Fruit fly (Drosophila melanogaster): ENCODE data around the gene Prp6.

Prp6 gene

DNA sequence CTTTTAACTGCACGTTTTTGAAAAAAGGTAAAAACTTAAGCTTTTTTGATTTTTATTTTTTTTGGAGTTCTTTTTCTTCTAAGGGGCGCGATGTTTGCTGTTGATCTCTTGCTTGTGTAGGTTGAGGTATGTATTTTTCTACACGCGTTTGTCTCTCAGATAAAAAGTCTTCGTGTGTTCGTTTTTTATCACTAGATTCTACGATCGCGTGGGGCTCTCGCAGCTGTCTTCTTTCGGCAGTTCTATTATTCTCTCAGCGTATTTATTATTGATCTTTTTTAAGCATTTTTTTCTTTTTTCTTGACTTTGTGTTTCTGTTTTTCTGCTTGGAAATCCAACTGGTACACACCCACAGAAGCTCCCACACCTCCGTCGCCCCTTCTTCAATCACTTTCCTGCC lies 10.1 kb upstream of the Prp6 start:
- TF ChIP-seq CG8119 (GFP tag; IDR thresholded peaks at IDR 0.05) (peak; percentile 24; the same call in 1 of the 3 replicates), fkh (GFP tag; optimal IDR thresholded peaks at IDR 0.05) (peak; percentile 24), spab (GFP tag; optimal IDR thresholded peaks at IDR 0.05) (peak; percentile 25), eg (GFP tag; IDR thresholded peaks at IDR 0.05) (peak; percentile 59; the same call in 1 of the 3 replicates), CG32006 (GFP tag; optimal IDR thresholded peaks at IDR 0.05) (no peak), CG16779 (tag; optimal IDR thresholded peaks at IDR 0.05) (no peak), CG15336 (GFP tag; IDR thresholded peaks at IDR 0.05) (peak; percentile 44; the same call in 1 of the 2 replicates), CG6276 (GFP tag; optimal IDR thresholded peaks at IDR 0.05) (peak; percentile 67), CG6163 (GFP tag; IDR thresholded peaks at IDR 0.05) (peak; percentile 79; the same call in 1 of the 3 replicates), svp (GFP tag) (no peak)

DNA sequence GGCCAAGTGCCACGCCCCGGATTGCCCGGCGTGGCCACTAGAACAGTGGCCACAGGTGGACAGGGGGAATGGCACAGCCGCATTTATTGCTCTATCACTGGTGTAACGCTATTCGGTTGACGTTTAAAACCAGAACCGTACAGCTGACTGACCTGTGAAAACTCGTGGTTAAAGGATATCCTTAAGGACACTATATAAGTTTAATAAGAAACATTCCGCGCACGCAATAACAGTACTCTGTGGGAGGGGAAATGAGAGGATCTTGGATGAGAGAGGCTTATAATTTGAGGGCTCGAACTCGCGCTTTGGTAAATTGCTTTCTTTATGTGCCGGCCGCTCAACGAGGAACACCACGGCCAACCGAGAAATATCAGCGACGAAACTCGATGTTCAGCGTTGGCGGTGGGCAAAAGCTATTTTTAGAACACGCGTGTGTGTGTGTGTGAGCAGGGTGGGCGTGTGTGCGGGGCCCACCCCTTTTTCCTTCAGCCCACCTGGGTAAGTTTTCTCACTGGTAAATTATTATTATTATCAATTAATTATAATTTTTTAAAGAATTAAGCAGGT lies 8.8 kb upstream of the Prp6 start:
- TF ChIP-seq eg (GFP tag; IDR thresholded peaks at IDR 0.05) (no peak), CG10669 (GFP tag; optimal IDR thresholded peaks at IDR 0.05) (no peak), CG6854 (GFP tag; optimal IDR thresholded peaks at IDR 0.05) (peak; percentile 15), ss (GFP tag; optimal IDR thresholded peaks at IDR 0.05) (peak; percentile 40 to 56), vri (GFP tag; optimal IDR thresholded peaks at IDR 0.05) (peak; percentile 27), Eip93F (GFP tag; optimal IDR thresholded peaks at IDR 0.05) (no peak), lz (GFP tag; optimal IDR thresholded peaks at IDR 0.05) (no peak), CG8632 (GFP tag; optimal IDR thresholded peaks at IDR 0.05) (no peak), CG6808 (GFP tag; optimal IDR thresholded peaks at IDR 0.05) (peak; percentile 10), Smox (GFP tag; optimal IDR thresholded peaks at IDR 0.05) (no peak), CG11762 (GFP tag; optimal IDR thresholded peaks at IDR 0.05; ENCODE audit: insufficient read depth) (no peak), Hr38 (GFP tag; optimal IDR thresholded peaks at IDR 0.05) (no peak), svp (GFP tag) (peak; percentile 88), CG4318 (GFP tag; optimal IDR thresholded peaks at IDR 0.05) (no peak), Gug (GFP tag; IDR thresholded peaks at IDR 0.05) (no peak), Sox102F (GFP tag; optimal IDR thresholded peaks at IDR 0.05) (no peak), Hr39 (GFP tag; optimal IDR thresholded peaks at IDR 0.05) (no peak), dac (GFP tag; optimal IDR thresholded peaks at IDR 0.05) (no peak), CG1621 (tag; optimal IDR thresholded peaks at IDR 0.05) (peak; percentile 47), Sox15 (GFP tag; optimal IDR thresholded peaks at IDR 0.05) (no peak), CG16779 (tag; optimal IDR thresholded peaks at IDR 0.05) (no peak)

DNA sequence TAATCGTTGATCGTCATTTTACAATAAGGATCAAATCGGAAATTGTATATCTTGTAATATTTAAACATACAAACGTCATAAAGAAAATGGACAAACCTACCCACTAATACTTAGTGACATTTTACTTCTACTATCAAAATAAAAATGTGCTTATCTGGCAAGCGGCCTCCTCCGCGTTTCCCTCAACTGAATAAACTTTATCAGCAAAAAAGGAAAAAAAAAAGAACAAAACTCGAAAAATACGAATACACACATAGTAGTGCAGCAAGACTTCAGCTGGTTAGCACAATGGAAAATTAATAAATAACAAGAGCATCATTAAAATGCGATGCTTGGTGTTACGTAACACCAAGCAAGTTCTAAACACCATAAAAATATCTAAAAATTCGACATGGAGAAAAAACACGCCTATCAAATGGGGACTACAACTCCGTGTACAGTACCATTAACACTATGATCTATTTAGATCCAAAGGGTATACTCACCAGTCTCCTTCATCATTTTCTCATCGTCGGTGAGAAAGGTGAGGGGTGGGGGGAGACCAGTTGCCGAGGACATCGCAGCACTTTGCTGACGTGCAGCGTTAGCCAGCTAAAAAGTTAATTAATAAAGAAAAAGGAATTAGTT lies 7.6 kb upstream of the Prp6 start:
- TF ChIP-seq vri (GFP tag; optimal IDR thresholded peaks at IDR 0.05) (peak; percentile 77), CG16779 (tag; optimal IDR thresholded peaks at IDR 0.05) (no peak)

DNA sequence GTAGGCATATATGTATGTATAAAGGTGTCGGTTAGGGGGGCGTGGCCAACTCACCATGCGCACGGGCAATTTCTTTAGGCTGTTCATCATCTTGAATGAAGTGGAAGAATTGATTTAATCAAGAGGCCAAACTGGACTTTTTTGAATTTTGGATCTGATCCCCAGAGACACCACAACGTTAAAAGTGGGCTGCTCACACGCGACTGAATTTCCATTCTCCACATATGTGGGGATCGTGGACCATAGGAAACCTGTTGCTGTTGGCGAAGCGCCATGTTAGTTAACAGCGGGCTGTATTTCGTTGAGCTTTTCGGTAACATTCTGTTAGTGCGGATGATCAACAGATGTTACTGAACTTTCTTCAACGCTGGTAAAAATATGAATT lies 7.1 kb upstream of the Prp6 start, which contains the start of gene CG3902:
Gene CG3902 (minus strand): TSS at position 208 of the 385 bp plus-strand sequence.
- TF ChIP-seq CG10631 (GFP tag; optimal IDR thresholded peaks at IDR 0.05) (no peak), net (GFP tag; optimal IDR thresholded peaks at IDR 0.05) (peak; percentile 22), eg (GFP tag; IDR thresholded peaks at IDR 0.05) (peak; percentile 59; the same call in 1 of the 3 replicates), esn (GFP tag; optimal IDR thresholded peaks at IDR 0.05) (peak; percentile 26), CG9139 (GFP tag; optimal IDR thresholded peaks at IDR 0.05) (peak; percentile 28), CG31627 (GFP tag; optimal IDR thresholded peaks at IDR 0.05) (no peak), Ets21C (GFP tag; optimal IDR thresholded peaks at IDR 0.05) (no peak), Eip78C (GFP tag) (peak; percentile 78), CG7368 (GFP tag; optimal IDR thresholded peaks at IDR 0.05) (no peak), svp (GFP tag) (no peak), CG6854 (GFP tag; optimal IDR thresholded peaks at IDR 0.05) (peak; percentile 75), CG3032 (tag; optimal IDR thresholded peaks at IDR 0.05) (no peak), CG3919 (GFP tag; optimal IDR thresholded peaks at IDR 0.05) (no peak), CG11294 (GFP tag; IDR thresholded peaks at IDR 0.05) (no peak), Eip75B (GFP tag; optimal IDR thresholded peaks at IDR 0.05) (peak; percentile 14), CG10669 (GFP tag; optimal IDR thresholded peaks at IDR 0.05) (no peak), CG6808 (GFP tag; optimal IDR thresholded peaks at IDR 0.05) (no peak), CG15336 (GFP tag; IDR thresholded peaks at IDR 0.05) (peak; percentile 49; the same call in 1 of the 2 replicates), CG8119 (GFP tag; IDR thresholded peaks at IDR 0.05) (peak; percentile 44; the same call in 1 of the 3 replicates), vri (GFP tag; optimal IDR thresholded peaks at IDR 0.05) (peak; percentile 73), Sox15 (GFP tag; optimal IDR thresholded peaks at IDR 0.05) (no peak), CG6163 (GFP tag; IDR thresholded peaks at IDR 0.05) (peak; percentile 57; the same call in 1 of the 3 replicates), CG11762 (GFP tag; optimal IDR thresholded peaks at IDR 0.05; ENCODE audit: insufficient read depth) (no peak), pdm3 (GFP tag; optimal IDR thresholded peaks at IDR 0.05) (no peak), dsx (GFP tag; optimal IDR thresholded peaks at IDR 0.05; ENCODE audit: poor library complexity, severe bottlenecking) (peak; percentile 25), CG16779 (tag; optimal IDR thresholded peaks at IDR 0.05) (no peak), ss (GFP tag; optimal IDR thresholded peaks at IDR 0.05) (peak; percentile 38 to 77), CG11902 (GFP tag; optimal IDR thresholded peaks at IDR 0.05) (no peak)

Data from whole organism, prepupa.